Worm (Caenorhabditis elegans) whole organism, L4 larva: ENCODE results near the gene C50F4.9.
A peak's percentile ranks its signal among the peaks of the same experiment; 100 is the strongest.

ENCODE experiments used
- D1046.2 ChIP-seq: fragments of 200-800 bp; sonication (Bioruptor generic); IDR thresholded peaks from 2 replicates; pipeline ENCODE4 v1.3.6; 2022; ENCODE audit warnings: missing genetic modification characterization, missing compliant biosample characterization
- F37D6.2 ChIP-seq: sonication (generic microtip); optimal IDR thresholded peaks from 2 replicates; lab custom pipeline; 2016; ENCODE audit warnings: mild to moderate bottlenecking, missing genetic modification characterization, missing compliant biosample characterization
- F49E8.2 ChIP-seq: sonication (generic microtip); optimal IDR thresholded peaks from 2 replicates; lab custom pipeline; 2016; ENCODE audit warnings: missing compliant biosample characterization, mild to moderate bottlenecking, missing genetic modification characterization, borderline replicate concordance
- T26A8.4 ChIP-seq: fragments of 200-800 bp; sonication (Bioruptor generic); IDR thresholded peaks from 2 replicates; pipeline ENCODE4 v1.3.6; 2022; ENCODE audit warnings: missing genetic modification characterization, missing compliant biosample characterization
- Y48G9A.11 ChIP-seq: fragments of 200-800 bp; sonication (Bioruptor generic); IDR thresholded peaks from 2 replicates; pipeline ENCODE4 v1.3.6; 2022; ENCODE audit warnings: missing genetic modification reagents, missing genetic modification characterization, missing compliant biosample characterization
- Y75B8A.6 ChIP-seq: fragments of 200-800 bp; sonication (Bioruptor generic); IDR thresholded peaks from 2 replicates; pipeline ENCODE4 v1.3.6; 2022; ENCODE audit warnings: missing genetic modification reagents, missing genetic modification characterization, missing compliant biosample characterization
- aha-1 ChIP-seq: fragments of 150-350 bp; peaks from one replicate; lab custom pipeline; 2014; ENCODE audit warnings: missing biosample characterization, missing genetic modification characterization
- arid-1 ChIP-seq: fragments of 200-800 bp; sonication (Bioruptor generic); conservative IDR thresholded peaks from 2 replicates; pipeline ENCODE4 v1.3.6; 2022; ENCODE audit warnings: missing genetic modification reagents, missing genetic modification characterization, missing compliant biosample characterization
- ceh-20 ChIP-seq: fragments of 200-800 bp; sonication (Bioruptor generic); IDR thresholded peaks from 2 replicates; pipeline ENCODE4 v1.3.6; 2022; ENCODE audit warnings: missing genetic modification reagents, missing genetic modification characterization, missing compliant biosample characterization
- ceh-82 ChIP-seq: sonication (generic microtip); optimal IDR thresholded peaks from 2 replicates; lab custom pipeline; 2017; ENCODE audit warnings: missing biosample characterization, missing genetic modification characterization
- ces-1 ChIP-seq: fragments of 150-350 bp; sonication (generic microtip); optimal IDR thresholded peaks from 4 replicates; lab custom pipeline; 2014; ENCODE audit warnings: missing biosample characterization, missing genetic modification reagents, missing genetic modification characterization
- ctbp-1 ChIP-seq: fragments of 200-800 bp; sonication (Bioruptor generic); IDR thresholded peaks from 2 replicates; pipeline ENCODE4 v1.3.6; 2022; ENCODE audit warnings: missing genetic modification reagents, missing genetic modification characterization, missing compliant biosample characterization
- daf-16 ChIP-seq, 3 experiments: sonication (generic microtip); optimal IDR thresholded peaks; 2 replicates each; lab custom pipeline; 2016 to 2017; ENCODE audit warnings: missing genetic modification characterization in 3 of 3, missing genetic modification reagents in 3 of 3, mild to moderate bottlenecking in 2 of 3, missing compliant biosample characterization in 2 of 3, missing biosample characterization in 1 of 3, moderate library complexity in 1 of 3
- daf-8 ChIP-seq: fragments of 200-800 bp; sonication (Bioruptor generic); IDR thresholded peaks from 2 replicates; pipeline ENCODE4 v1.3.6; 2022; ENCODE audit warnings: missing genetic modification characterization, missing compliant biosample characterization
- dmd-6 ChIP-seq: fragments of 200-800 bp; sonication (Bioruptor generic); IDR thresholded peaks from 2 replicates; pipeline ENCODE4 v1.3.6; 2022; ENCODE audit warnings: missing genetic modification reagents, missing genetic modification characterization, missing compliant biosample characterization
- dmd-9 ChIP-seq: fragments of 200-800 bp; sonication (Bioruptor generic); IDR thresholded peaks from 2 replicates; pipeline ENCODE4 v1.3.6; 2022; ENCODE audit warnings: missing genetic modification reagents, missing genetic modification characterization, missing compliant biosample characterization
- dve-1 ChIP-seq: sonication (generic microtip); optimal IDR thresholded peaks from 2 replicates; lab custom pipeline; 2017; ENCODE audit warnings: antibody characterized with exemption, mild to moderate bottlenecking, missing genetic modification characterization, missing compliant biosample characterization; ENCODE audit not compliant: insufficient read depth
- egl-27 ChIP-seq: sonication (generic microtip); optimal IDR thresholded peaks from 3 replicates; lab custom pipeline; 2017; ENCODE audit warnings: missing biosample characterization, missing genetic modification reagents, missing genetic modification characterization
- hif-1 ChIP-seq, 2 experiments: sonication (generic microtip); optimal IDR thresholded peaks; 2 replicates each; lab custom pipeline; 2016 to 2017; ENCODE audit warnings: missing compliant biosample characterization in 2 of 2, missing genetic modification characterization in 2 of 2, missing genetic modification reagents in 2 of 2, missing genotype in 2 of 2, mild to moderate bottlenecking in 1 of 2
- hlh-11 ChIP-seq: fragments of 200-800 bp; sonication (Bioruptor generic); optimal IDR thresholded peaks from 2 replicates; lab custom pipeline; 2018; ENCODE audit warnings: mild to moderate bottlenecking, missing genetic modification characterization, missing compliant biosample characterization
- hlh-30 ChIP-seq: sonication (generic microtip); optimal IDR thresholded peaks from 2 replicates; lab custom pipeline; 2017; ENCODE audit warnings: antibody characterized with exemption, mild to moderate bottlenecking, missing genetic modification characterization, missing compliant biosample characterization; ENCODE audit not compliant: insufficient read depth
- hmg-1.1 ChIP-seq: fragments of 200-800 bp; sonication (Bioruptor generic); IDR thresholded peaks from 2 replicates; pipeline ENCODE4 v1.3.6; 2022; ENCODE audit warnings: missing genetic modification reagents, missing genetic modification characterization, missing compliant biosample characterization
- lin-39 ChIP-seq: fragments of 150-350 bp; optimal IDR thresholded peaks from 2 replicates; lab custom pipeline; 2014; ENCODE audit warnings: missing biosample characterization, missing genetic modification reagents, missing genetic modification characterization
- madf-5 ChIP-seq, 2 experiments: fragments of 200-800 bp; sonication (Bioruptor generic); IDR thresholded peaks; 2 replicates each; pipeline ENCODE4 v1.3.6; 2022; ENCODE audit warnings: missing compliant biosample characterization in 2 of 2, missing genetic modification characterization in 2 of 2
- mdl-1 ChIP-seq, 2 experiments: fragments of 150-350 bp in 1 of 2; sonication (generic microtip) in 1 of 2; optimal IDR thresholded peaks; 2 replicates each; lab custom pipeline; 2014 to 2017; ENCODE audit warnings: missing biosample characterization in 2 of 2, missing genetic modification characterization in 2 of 2
- mep-1 ChIP-seq: fragments of 150-350 bp; sonication (generic microtip); optimal IDR thresholded peaks from 3 replicates; lab custom pipeline; 2014; ENCODE audit warnings: missing biosample characterization, missing genetic modification characterization
- mes-2 ChIP-seq: sonication (generic microtip); optimal IDR thresholded peaks from 2 replicates; lab custom pipeline; 2016; ENCODE audit warnings: missing genotype, mild to moderate bottlenecking, missing genetic modification characterization, missing compliant biosample characterization; ENCODE audit not compliant: poor library complexity, severe bottlenecking
- mxl-3 ChIP-seq: fragments of 200-800 bp; sonication (Bioruptor generic); optimal IDR thresholded peaks from 2 replicates; lab custom pipeline; 2018; ENCODE audit warnings: mild to moderate bottlenecking, missing genetic modification characterization, missing compliant biosample characterization
- nhr-102 ChIP-seq: sonication (generic microtip); optimal IDR thresholded peaks from 2 replicates; lab custom pipeline; 2016; ENCODE audit warnings: mild to moderate bottlenecking, missing genetic modification characterization, moderate library complexity, missing compliant biosample characterization
- nhr-28 ChIP-seq: fragments of 150-350 bp; optimal IDR thresholded peaks from 2 replicates; lab custom pipeline; 2014; ENCODE audit warnings: missing biosample characterization, missing genetic modification characterization
- nhr-41 ChIP-seq: fragments of 200-800 bp; sonication (Bioruptor generic); IDR thresholded peaks from 2 replicates; pipeline ENCODE4 v1.3.6; 2022; ENCODE audit warnings: missing genetic modification reagents, missing genetic modification characterization, missing compliant biosample characterization
- nhr-76 ChIP-seq: fragments of 150-350 bp; optimal IDR thresholded peaks from 2 replicates; lab custom pipeline; 2014; ENCODE audit warnings: missing biosample characterization, missing genetic modification characterization
- nhr-77 ChIP-seq: fragments of 150-350 bp; optimal IDR thresholded peaks from 2 replicates; lab custom pipeline; 2014; ENCODE audit warnings: missing biosample characterization, missing genetic modification characterization
- php-3 ChIP-seq: fragments of 200-800 bp; sonication (Bioruptor generic); IDR thresholded peaks from 2 replicates; pipeline ENCODE4 v1.3.6; 2022; ENCODE audit warnings: missing genetic modification reagents, missing genetic modification characterization, missing compliant biosample characterization
- pqm-1 ChIP-seq: sonication (generic microtip); optimal IDR thresholded peaks from 2 replicates; lab custom pipeline; 2017; ENCODE audit warnings: missing biosample characterization, missing genetic modification characterization
- rbr-2 ChIP-seq: sonication (generic microtip); optimal IDR thresholded peaks from 2 replicates; lab custom pipeline; 2016; ENCODE audit warnings: missing genotype, missing genetic modification characterization, missing compliant biosample characterization
- saeg-2 ChIP-seq: fragments of 200-800 bp; sonication (Bioruptor generic); IDR thresholded peaks from 2 replicates; pipeline ENCODE4 v1.3.6; 2022; ENCODE audit warnings: missing genetic modification reagents, missing genetic modification characterization, missing compliant biosample characterization
- set-16 ChIP-seq: fragments of 200-800 bp; sonication (Bioruptor generic); IDR thresholded peaks from 2 replicates; pipeline ENCODE4 v1.3.6; 2022; ENCODE audit warnings: missing genetic modification reagents, missing genetic modification characterization, missing compliant biosample characterization
- snpc-4 ChIP-seq: fragments of 150-350 bp; optimal IDR thresholded peaks from 2 replicates; lab custom pipeline; 2014; ENCODE audit warnings: missing biosample characterization, missing genetic modification characterization
- tra-1 ChIP-seq: fragments of 200-800 bp; sonication (Bioruptor generic); IDR thresholded peaks from 2 replicates; pipeline ENCODE4 v1.3.6; 2022; ENCODE audit warnings: missing genetic modification reagents, missing genetic modification characterization, missing compliant biosample characterization
- unc-130 ChIP-seq: sonication (generic microtip); optimal IDR thresholded peaks from 2 replicates; lab custom pipeline; 2016; ENCODE audit warnings: missing genetic modification reagents, missing genetic modification characterization, missing compliant biosample characterization
- vab-7 ChIP-seq: fragments of 200-800 bp; sonication (Bioruptor generic); IDR thresholded peaks from 2 replicates; pipeline ENCODE4 v1.3.6; 2022; ENCODE audit warnings: missing genetic modification reagents, missing genetic modification characterization, missing compliant biosample characterization
- zag-1 ChIP-seq: fragments of 150-350 bp; optimal IDR thresholded peaks from 2 replicates; lab custom pipeline; 2014; ENCODE audit warnings: missing biosample characterization, missing genetic modification characterization
- ztf-7 ChIP-seq: fragments of 150-350 bp; optimal IDR thresholded peaks from 2 replicates; lab custom pipeline; 2014; ENCODE audit warnings: missing biosample characterization, missing genetic modification characterization

C50F4.9 gene

DNA sequence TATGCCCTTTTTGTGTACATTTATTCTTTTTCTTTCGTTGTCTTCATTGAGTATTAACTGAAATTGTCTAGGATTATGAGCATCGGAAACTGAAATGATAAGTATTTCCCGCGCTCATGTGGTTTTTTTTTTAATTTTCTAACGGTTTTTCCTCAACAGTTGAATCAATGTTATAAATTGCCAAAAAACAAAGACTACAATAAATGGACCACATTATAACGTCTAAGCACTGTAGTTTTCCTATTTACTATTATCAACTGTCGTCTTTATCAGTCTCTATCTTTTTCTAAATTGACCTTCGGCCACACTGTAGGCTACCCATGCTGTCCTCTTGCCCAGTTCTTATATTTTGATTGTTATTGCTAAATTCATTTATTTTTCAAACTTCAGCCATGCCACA is 16.3 kb downstream of the C50F4.9 start, which contains the start of gene acs-14 (continued):
- TF ChIP-seq nhr-77 (tag; lab: Kevin White, UChicago) (no peak), T26A8.4 (GFP tag; lab: Robert Waterston, UW) (no peak), hmg-1.1 (GFP tag; lab: Robert Waterston, UW) (no peak), F37D6.2 (no peak), aha-1 (peak; percentile 74), rbr-2 (tag; lab: Kevin White, UChicago) (no peak), mxl-3 (GFP tag; lab: Kevin White, UChicago) (no peak), hif-1 (tag; optimal IDR thresholded peaks at IDR 0.05; lab: Kevin White, UChicago) (no peak), saeg-2 (GFP tag; lab: Robert Waterston, UW) (no peak), ztf-7 (tag; lab: Kevin White, UChicago) (no peak), D1046.2 (GFP tag; lab: Robert Waterston, UW) (no peak), Y75B8A.6 (GFP tag; lab: Robert Waterston, UW) (no peak), lin-39 (tag; lab: Kevin White, UChicago) (no peak), set-16 (GFP tag; lab: Robert Waterston, UW) (no peak), nhr-102 (tag; lab: Kevin White, UChicago) (no peak), ces-1 (GFP tag; lab: Kevin White, UChicago) (no peak), daf-16 (GFP tag; optimal IDR thresholded peaks at IDR 0.05; lab: Kevin White, UChicago) (no peak), daf-16 (tag; optimal IDR thresholded peaks at IDR 0.05; lab: Kevin White, UChicago) (peak; percentile 56), egl-27 (tag; lab: Kevin White, UChicago) (no peak), dmd-9 (no peak), nhr-76 (tag; lab: Kevin White, UChicago) (no peak)
- TF ChIP-seq, all 104 proteins: peak for 7

DNA sequence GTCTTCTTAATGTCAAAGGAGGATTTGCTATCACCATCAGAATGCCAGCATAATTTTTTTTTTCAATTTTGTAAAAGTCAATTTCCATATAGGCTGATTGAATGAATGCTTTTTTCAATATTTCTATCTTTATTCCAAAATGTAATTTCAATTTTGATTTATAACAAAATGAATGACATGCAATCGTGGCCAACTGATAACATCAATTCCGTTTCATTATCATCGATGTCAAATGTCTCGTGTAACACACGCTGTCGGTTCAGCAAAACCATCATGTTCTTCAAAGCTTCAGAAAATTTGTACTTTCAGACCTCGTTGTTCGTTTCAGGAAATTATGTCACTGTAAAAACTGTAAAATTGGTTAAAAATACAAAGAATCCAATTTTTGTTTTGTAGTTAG is 17.1 kb downstream of the C50F4.9 start:
- TF ChIP-seq php-3 (GFP tag; lab: Robert Waterston, UW): peak; percentile 96
- peak; percentile 48 for TF ChIP-seq hlh-30
- no peak for TF ChIP-seq Y75B8A.6 (GFP tag; lab: Robert Waterston, UW)
- TF ChIP-seq mdl-1 (tag; optimal IDR thresholded peaks at IDR 0.05; lab: Kevin White, UChicago): peak in 1 of 2 experiments; percentile 37
- no peak for TF ChIP-seq daf-8 (GFP tag; lab: Robert Waterston, UW)
- peak; percentile 68 for TF ChIP-seq dve-1
- TF ChIP-seq pqm-1: peak; percentile 71
- TF ChIP-seq ceh-20 (GFP tag; lab: Robert Waterston, UW): peak; percentile 90
- TF ChIP-seq hlh-11 (tag; lab: Kevin White, UChicago): peak; percentile 23
- 0 out of 2 replicates have a peak, but pooled peaks have one; percentile 41 for TF ChIP-seq nhr-41 (GFP tag; lab: Robert Waterston, UW)
- TF ChIP-seq dmd-9: no peak
- peak; percentile 79 for TF ChIP-seq nhr-28 (tag; lab: Kevin White, UChicago)
- TF ChIP-seq nhr-76 (tag; lab: Kevin White, UChicago): no peak
- no peak for TF ChIP-seq ceh-82 (tag; lab: Kevin White, UChicago)
- no peak for TF ChIP-seq daf-16 (GFP tag; optimal IDR thresholded peaks at IDR 0.05; lab: Kevin White, UChicago)
- peak; percentile 25 for TF ChIP-seq daf-16 (tag; optimal IDR thresholded peaks at IDR 0.05; lab: Kevin White, UChicago)
- peak; percentile 94 for TF ChIP-seq dmd-6 (GFP tag; lab: Robert Waterston, UW)
- TF ChIP-seq snpc-4 (tag; lab: Kevin White, UChicago): no peak
- TF ChIP-seq Y48G9A.11 (GFP tag; lab: Robert Waterston, UW): no peak
- TF ChIP-seq mxl-3 (GFP tag; lab: Kevin White, UChicago): peak; percentile 83
- no peak for TF ChIP-seq madf-5 (GFP tag; IDR thresholded peaks at IDR 0.05; lab: Robert Waterston, UW)
- peak; percentile 15 for TF ChIP-seq mep-1

DNA sequence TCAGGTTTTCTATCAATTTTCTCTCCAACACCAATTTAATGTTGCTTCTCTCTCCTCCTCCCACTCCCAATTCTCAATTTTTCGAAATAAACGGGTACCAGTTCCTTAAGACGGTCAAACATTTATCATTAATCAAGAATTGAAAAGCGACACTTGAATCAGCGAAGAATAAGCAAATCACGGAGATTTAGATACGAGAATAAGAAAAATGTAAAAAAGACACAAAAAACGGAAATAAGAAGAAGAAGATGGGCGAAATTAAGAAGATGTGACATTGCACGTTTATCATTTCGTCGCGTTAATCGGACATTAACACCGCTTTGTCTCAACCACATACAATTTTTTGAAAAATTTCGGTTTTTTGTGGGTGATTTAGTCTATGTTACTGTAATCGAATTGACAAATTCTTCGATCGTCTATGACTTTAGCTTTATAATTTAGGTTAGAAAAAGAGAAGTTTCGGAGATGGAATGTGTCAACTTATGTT is 19.5 kb downstream of the C50F4.9 start, which contains the start of gene haao-1:
Gene haao-1, plus strand, starts transcription at position 437 of the 487 bp plus-strand sequence.
- peak; percentile 13 for TF ChIP-seq mxl-3 (GFP tag; lab: Kevin White, UChicago)
- TF ChIP-seq tra-1 (GFP tag; lab: Robert Waterston, UW): no peak
- TF ChIP-seq unc-130: no peak
- TF ChIP-seq hmg-1.1 (GFP tag; lab: Robert Waterston, UW): no peak
- TF ChIP-seq vab-7: no peak
- TF ChIP-seq aha-1: peak; percentile 87
- TF ChIP-seq zag-1 (tag; lab: Kevin White, UChicago): no peak
- TF ChIP-seq dve-1: no peak
- TF ChIP-seq F49E8.2 (tag; lab: Kevin White, UChicago): no peak
- no peak for TF ChIP-seq ctbp-1 (GFP tag; lab: Robert Waterston, UW)
- TF ChIP-seq mes-2 (tag; lab: Kevin White, UChicago): no peak
- TF ChIP-seq D1046.2 (GFP tag; lab: Robert Waterston, UW): no peak
- TF ChIP-seq arid-1: no peak
- TF ChIP-seq hlh-11 (tag; lab: Kevin White, UChicago): peak; percentile 6
- no peak for TF ChIP-seq mep-1
